Worm (Caenorhabditis elegans) whole organism, early embryonic: ENCODE measurements around the gene fubl-1.

Source experiments
- B0310.2 ChIP-seq: sonication (generic microtip); optimal IDR thresholded peaks from 2 replicates; lab custom pipeline; 2016; ENCODE audit warnings: mild to moderate bottlenecking, missing genetic modification characterization, missing compliant biosample characterization
- F13C5.2 ChIP-seq: sonication (generic microtip); optimal IDR thresholded peaks from 2 replicates; lab custom pipeline; 2017; ENCODE audit warnings: mild to moderate bottlenecking, missing genetic modification characterization, inconsistent platforms, missing compliant biosample characterization
- aly-1 ChIP-seq: sonication (generic microtip); optimal IDR thresholded peaks from 2 replicates; lab custom pipeline; 2016; ENCODE audit warnings: missing genetic modification characterization, missing compliant biosample characterization
- ama-1 ChIP-seq: fragments of 150-350 bp; optimal IDR thresholded peaks from 2 replicates; lab custom pipeline; 2014
- flt-1 ChIP-seq: fragments of 200-800 bp; sonication (Bioruptor generic); IDR thresholded peaks from 2 replicates; pipeline ENCODE4 v1.3.6; 2022; ENCODE audit warnings: missing genetic modification characterization, missing compliant biosample characterization
- hmbx-1 ChIP-seq: sonication (generic microtip); optimal IDR thresholded peaks from 2 replicates; lab custom pipeline; 2016; ENCODE audit warnings: mild to moderate bottlenecking, missing genetic modification characterization, missing compliant biosample characterization
- pes-1 ChIP-seq: fragments of 200-800 bp; sonication (Bioruptor generic); IDR thresholded peaks from 2 replicates; pipeline ENCODE4 v1.3.6; 2022; ENCODE audit warnings: missing genetic modification reagents, missing genetic modification characterization, missing compliant biosample characterization
- scrt-1 ChIP-seq: fragments of 200-800 bp; sonication (Bioruptor generic); IDR thresholded peaks from 2 replicates; pipeline ENCODE4 v1.3.6; 2022; ENCODE audit warnings: missing genetic modification characterization, missing compliant biosample characterization
- sea-1 ChIP-seq: fragments of 200-800 bp; sonication (Bioruptor generic); conservative IDR thresholded peaks from 2 replicates; pipeline ENCODE4 v1.3.6; 2022; ENCODE audit warnings: missing genetic modification characterization, missing compliant biosample characterization
- tbx-11 ChIP-seq: fragments of 200-800 bp; sonication (Bioruptor generic); IDR thresholded peaks from 2 replicates; pipeline ENCODE4 v1.3.6; 2022; ENCODE audit warnings: missing genetic modification characterization, missing compliant biosample characterization
- tbx-37 ChIP-seq: fragments of 200-800 bp; sonication (Bioruptor generic); conservative IDR thresholded peaks from 2 replicates; pipeline ENCODE4 v1.3.6; 2022; ENCODE audit warnings: missing genetic modification reagents, missing genetic modification characterization, missing compliant biosample characterization
- tra-4 ChIP-seq: sonication (generic microtip); optimal IDR thresholded peaks from 2 replicates; lab custom pipeline; 2017; ENCODE audit warnings: missing genetic modification characterization, missing compliant biosample characterization

DNA sequence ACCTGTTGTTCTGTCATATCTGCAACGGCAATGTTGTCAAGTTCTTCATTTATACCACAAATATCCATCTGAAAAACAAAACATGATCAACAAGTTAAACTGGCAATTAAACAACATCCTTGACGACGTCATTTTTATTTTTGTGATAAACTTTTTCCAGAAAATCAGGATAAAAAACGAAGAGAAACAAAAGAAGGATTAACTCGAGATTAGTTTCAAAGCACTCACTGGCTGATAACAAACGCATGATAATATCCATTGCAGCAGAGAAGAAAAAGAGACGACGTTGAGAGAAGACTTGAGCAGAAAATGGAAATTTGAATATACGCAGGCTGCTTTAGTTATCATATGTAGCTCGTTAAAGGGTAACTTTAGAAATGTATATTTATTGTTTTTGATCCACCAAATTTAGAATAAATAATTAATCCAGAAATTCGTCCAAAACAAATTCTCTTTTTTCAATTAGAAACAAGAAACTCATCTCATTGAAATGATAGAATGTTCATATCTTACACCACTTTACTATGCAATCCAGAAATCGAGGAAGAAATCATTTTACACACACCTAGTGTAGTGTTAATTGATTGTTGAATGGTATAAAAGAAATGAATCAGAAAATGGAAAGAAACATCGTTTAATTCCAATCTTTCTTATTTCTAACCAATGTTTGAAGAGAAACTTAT lies 2.6 kb upstream of the fubl-1 start, which contains the start of the genes C12D8.21 and col-148:
- TF ChIP-seq F13C5.2 (tag; lab: Kevin White, UChicago) (no peak), ama-1 (lab: Kevin White, UChicago) (no peak), scrt-1 (GFP tag; lab: Robert Waterston, UW) (no peak), B0310.2 (tag; lab: Kevin White, UChicago) (no peak), tbx-11 (GFP tag; lab: Robert Waterston, UW) (no peak), sea-1 (GFP tag; lab: Robert Waterston, UW) (no peak), pes-1 (no peak), tbx-37 (GFP tag; lab: Robert Waterston, UW) (no peak), hmbx-1 (tag; lab: Kevin White, UChicago) (no peak), flt-1 (no peak), aly-1 (tag; lab: Kevin White, UChicago) (no peak), tra-4 (tag; lab: Kevin White, UChicago) (no peak)
